Worm (Caenorhabditis elegans) whole organism, young adult: Measurements from ENCODE around the gene flp-17.

ENCODE experiments used
- B0019.2 ChIP-seq: fragments of 200-800 bp; sonication (Bioruptor generic); conservative IDR thresholded peaks from 2 replicates; pipeline ENCODE4 v1.3.6; 2022; ENCODE audit warnings: missing genetic modification reagents, missing genetic modification characterization, missing compliant biosample characterization
- C06A6.2 ChIP-seq: fragments of 200-800 bp; sonication (Bioruptor generic); conservative IDR thresholded peaks from 2 replicates; pipeline ENCODE4 v1.3.6; 2022; ENCODE audit warnings: missing genetic modification characterization, missing compliant biosample characterization
- C17E4.6 ChIP-seq: fragments of 200-800 bp; sonication (Bioruptor generic); IDR thresholded peaks from 2 replicates; pipeline ENCODE4 v1.3.6; 2022; ENCODE audit warnings: missing genetic modification reagents, missing genetic modification characterization, missing compliant biosample characterization
- D2030.7 ChIP-seq: fragments of 200-800 bp; sonication (Bioruptor generic); IDR thresholded peaks from 2 replicates; pipeline ENCODE4 v1.3.6; 2022; ENCODE audit warnings: missing genetic modification reagents, missing genetic modification characterization, missing compliant biosample characterization
- F22D6.2 ChIP-seq: sonication (generic microtip); optimal IDR thresholded peaks from 2 replicates; lab custom pipeline; 2016; ENCODE audit warnings: mild to moderate bottlenecking, missing genetic modification characterization, missing compliant biosample characterization
- F55B11.4 ChIP-seq: sonication (generic microtip); optimal IDR thresholded peaks from 2 replicates; lab custom pipeline; 2016; ENCODE audit warnings: missing compliant biosample characterization, missing genetic modification characterization, borderline replicate concordance; ENCODE audit not compliant: insufficient read depth
- K11D2.4 ChIP-seq: fragments of 200-800 bp; sonication (Bioruptor generic); IDR thresholded peaks from 2 replicates; pipeline ENCODE4 v1.3.6; 2022; ENCODE audit warnings: missing genetic modification reagents, missing genetic modification characterization, missing compliant biosample characterization
- T07F8.4 ChIP-seq: sonication (generic microtip); optimal IDR thresholded peaks from 2 replicates; lab custom pipeline; 2016; ENCODE audit warnings: mild to moderate bottlenecking, missing genetic modification characterization, moderate library complexity, missing compliant biosample characterization
- Y56A3A.18 ChIP-seq: fragments of 200-800 bp; sonication (Bioruptor generic); IDR thresholded peaks from 2 replicates; pipeline ENCODE4 v1.3.6; 2022; ENCODE audit warnings: missing genetic modification reagents, missing genetic modification characterization, missing compliant biosample characterization
- Y67H2A.10 ChIP-seq: fragments of 200-800 bp; sonication (Bioruptor generic); conservative IDR thresholded peaks from 2 replicates; pipeline ENCODE4 v1.3.6; 2022; ENCODE audit warnings: missing genetic modification reagents, missing genetic modification characterization, missing compliant biosample characterization
- Y79H2A.3 ChIP-seq: fragments of 200-800 bp; sonication (Bioruptor generic); conservative IDR thresholded peaks from 2 replicates; pipeline ENCODE4 v1.3.6; 2022; ENCODE audit warnings: missing genetic modification reagents, missing genetic modification characterization, missing compliant biosample characterization
- ama-1 ChIP-seq, 3 experiments: fragments of 150-350 bp in 1 of 3; sonication (generic microtip) in 2 of 3; optimal IDR thresholded peaks; 2 replicates each; lab custom pipeline; 2014 to 2018; ENCODE audit warnings: missing biosample characterization in 2 of 3, missing genetic modification characterization in 2 of 3, missing genetic modification reagents in 2 of 3
- bed-1 ChIP-seq: fragments of 200-800 bp; sonication (Bioruptor generic); IDR thresholded peaks from 2 replicates; pipeline ENCODE4 v1.3.6; 2022; ENCODE audit warnings: missing genetic modification reagents, missing genetic modification characterization, missing compliant biosample characterization
- bed-2 ChIP-seq: fragments of 200-800 bp; sonication (Bioruptor generic); IDR thresholded peaks from 2 replicates; pipeline ENCODE4 v1.3.6; 2022; ENCODE audit warnings: missing genetic modification reagents, missing genetic modification characterization, missing compliant biosample characterization
- ceh-79 ChIP-seq: sonication (generic microtip); optimal IDR thresholded peaks from 2 replicates; lab custom pipeline; 2017; ENCODE audit warnings: mild to moderate bottlenecking, missing genetic modification characterization, missing compliant biosample characterization
- dox-1 ChIP-seq: fragments of 200-800 bp; sonication (Bioruptor generic); IDR thresholded peaks from 2 replicates; pipeline ENCODE4 v1.3.6; 2022; ENCODE audit warnings: missing genetic modification reagents, missing genetic modification characterization, missing compliant biosample characterization
- dpff-1 ChIP-seq: sonication (generic microtip); optimal IDR thresholded peaks from 2 replicates; lab custom pipeline; 2017; ENCODE audit warnings: mild to moderate bottlenecking, missing genetic modification characterization, missing compliant biosample characterization
- efl-1 ChIP-seq: fragments of 150-350 bp; optimal IDR thresholded peaks from 2 replicates; lab custom pipeline; 2014; ENCODE audit warnings: missing biosample characterization, missing genetic modification reagents, missing genetic modification characterization
- egl-44 ChIP-seq: fragments of 200-800 bp; sonication (Bioruptor generic); IDR thresholded peaks from 2 replicates; pipeline ENCODE4 v1.3.6; 2022; ENCODE audit warnings: missing genetic modification reagents, missing genetic modification characterization, missing compliant biosample characterization
- hmg-1.2 ChIP-seq: fragments of 200-800 bp; sonication (Bioruptor generic); IDR thresholded peaks from 2 replicates; pipeline ENCODE4 v1.3.6; 2022; ENCODE audit warnings: missing genetic modification reagents, missing genetic modification characterization, missing compliant biosample characterization
- lag-1 ChIP-seq: fragments of 200-800 bp; sonication (Bioruptor generic); IDR thresholded peaks from 2 replicates; pipeline ENCODE4 v1.3.6; 2022; ENCODE audit warnings: missing genetic modification reagents, missing genetic modification characterization, missing compliant biosample characterization
- let-607 ChIP-seq, 2 experiments: fragments of 200-800 bp in 1 of 2; sonication (Bioruptor generic) in 1 of 2; sonication (generic microtip) in 1 of 2; optimal IDR thresholded peaks; 2 replicates each; lab custom pipeline; 2016 to 2018; ENCODE audit warnings: mild to moderate bottlenecking in 2 of 2, missing compliant biosample characterization in 2 of 2, missing genetic modification characterization in 2 of 2, moderate library complexity in 2 of 2, missing genotype in 1 of 2
- lin-26 ChIP-seq: fragments of 200-800 bp; sonication (Bioruptor generic); IDR thresholded peaks from 2 replicates; pipeline ENCODE4 v1.3.6; 2022; ENCODE audit warnings: missing genetic modification reagents, missing genetic modification characterization, missing compliant biosample characterization
- lin-54 ChIP-seq: fragments of 200-800 bp; sonication (Bioruptor generic); optimal IDR thresholded peaks from 2 replicates; lab custom pipeline; 2018; ENCODE audit warnings: mild to moderate bottlenecking, missing genetic modification characterization, missing compliant biosample characterization
- madf-8 ChIP-seq: fragments of 200-800 bp; sonication (Bioruptor generic); conservative IDR thresholded peaks from 2 replicates; pipeline ENCODE4 v1.3.6; 2022; ENCODE audit warnings: missing genetic modification reagents, missing genetic modification characterization, missing compliant biosample characterization
- mel-28 ChIP-seq: sonication (generic microtip); optimal IDR thresholded peaks from 2 replicates; lab custom pipeline; 2016; ENCODE audit warnings: borderline replicate concordance, mild to moderate bottlenecking, missing genetic modification characterization, missing compliant biosample characterization
- nfya-1 ChIP-seq: sonication (generic microtip); optimal IDR thresholded peaks from 2 replicates; lab custom pipeline; 2017; ENCODE audit warnings: antibody characterized with exemption, missing compliant biosample characterization, missing genetic modification characterization, borderline replicate concordance; ENCODE audit not compliant: insufficient read depth
- nhr-80 ChIP-seq: sonication (generic microtip); optimal IDR thresholded peaks from 2 replicates; lab custom pipeline; 2016; ENCODE audit warnings: missing genetic modification characterization, missing compliant biosample characterization
- rec-8 ChIP-seq, 2 experiments: sonication (generic microtip); optimal IDR thresholded peaks; 2 replicates each; lab custom pipeline; 2016; ENCODE audit warnings: mild to moderate bottlenecking in 2 of 2, missing genetic modification characterization in 2 of 2, missing genetic modification reagents in 2 of 2, missing genotype in 2 of 2, missing biosample characterization in 1 of 2, missing compliant biosample characterization in 1 of 2, moderate library complexity in 1 of 2
- sdz-38 ChIP-seq: sonication (generic microtip); optimal IDR thresholded peaks from 2 replicates; lab custom pipeline; 2016; ENCODE audit warnings: missing genotype, missing genetic modification characterization, missing compliant biosample characterization
- sea-2 ChIP-seq: fragments of 200-800 bp; sonication (Bioruptor generic); IDR thresholded peaks from 2 replicates; pipeline ENCODE4 v1.3.6; 2022; ENCODE audit warnings: missing genetic modification characterization, missing compliant biosample characterization
- tlf-1 ChIP-seq: fragments of 200-800 bp; sonication (Bioruptor generic); optimal IDR thresholded peaks from 2 replicates; lab custom pipeline; 2018; ENCODE audit warnings: mild to moderate bottlenecking, missing genetic modification characterization, missing compliant biosample characterization
- ztf-22 ChIP-seq: fragments of 200-800 bp; sonication (Bioruptor generic); optimal IDR thresholded peaks from 2 replicates; lab custom pipeline; 2018; ENCODE audit warnings: mild to moderate bottlenecking, missing genetic modification characterization, moderate library complexity, missing compliant biosample characterization
- ztf-28 ChIP-seq: fragments of 200-800 bp; sonication (Bioruptor generic); IDR thresholded peaks from 2 replicates; pipeline ENCODE4 v1.3.6; 2022; ENCODE audit warnings: missing genetic modification reagents, missing genetic modification characterization, missing compliant biosample characterization

flp-17 gene

DNA sequence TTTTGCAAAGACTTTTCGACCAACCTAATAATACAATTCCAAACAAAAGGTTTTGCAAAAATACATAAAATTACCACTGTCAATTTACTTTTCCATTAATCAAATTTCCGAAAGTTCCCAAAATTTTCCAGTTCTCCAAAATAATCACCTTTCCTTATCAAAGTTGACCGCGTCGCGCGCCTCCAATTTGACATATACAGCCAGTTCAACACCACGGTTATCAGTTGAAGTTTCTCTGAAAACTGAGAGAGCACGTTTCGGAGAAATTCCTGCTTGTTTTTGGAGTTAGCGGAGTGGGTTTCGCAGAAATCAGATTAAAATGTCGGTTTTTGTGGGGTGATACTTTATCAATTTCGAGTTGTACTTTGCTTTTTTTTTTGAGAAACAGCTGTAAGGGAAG lies 12.6 kb downstream of the flp-17 start:
- TF ChIP-seq dox-1 (GFP tag; lab: Robert Waterston, UW) (peak; percentile 32; the same call in 1 of the 2 replicates), C17E4.6 (GFP tag; lab: Robert Waterston, UW) (no peak), K11D2.4 (no peak), F22D6.2 (tag; lab: Kevin White, UChicago) (no peak), rec-8 (tag; optimal IDR thresholded peaks at IDR 0.05; lab: Kevin White, UChicago) (no peak), T07F8.4 (tag; lab: Kevin White, UChicago) (no peak), tlf-1 (GFP tag; lab: Kevin White, UChicago) (no peak), nfya-1 (no peak), sea-2 (no peak), nhr-80 (tag; lab: Kevin White, UChicago) (peak; percentile 55), Y79H2A.3 (GFP tag; lab: Robert Waterston, UW) (no peak), Y56A3A.18 (GFP tag; lab: Robert Waterston, UW) (no peak), C06A6.2 (no peak)

DNA sequence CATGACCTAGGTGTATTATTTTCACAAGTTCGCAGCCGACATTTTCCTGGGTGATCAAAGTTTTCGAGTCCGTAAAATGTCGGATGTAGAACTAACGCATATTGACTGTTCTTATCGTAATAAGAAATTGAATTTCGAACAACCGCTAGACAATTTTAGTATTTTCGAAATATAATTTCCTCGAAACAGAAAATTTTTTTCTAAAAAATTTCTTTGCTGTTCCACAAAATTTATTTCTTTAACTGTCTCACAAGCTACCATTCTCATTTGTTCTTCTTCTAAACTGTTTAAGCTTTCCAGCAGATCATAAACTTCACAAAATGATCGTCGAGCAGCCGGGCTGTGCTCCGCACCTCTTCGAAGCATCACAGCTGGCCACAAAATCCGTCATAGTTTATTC lies 15.5 kb downstream of the flp-17 start, which contains the start of gene C52D10.3:
TSS of gene C52D10.3 (plus strand) at position 301 of the 400 bp plus-strand sequence.
- no peak for TF ChIP-seq D2030.7 (GFP tag; lab: Robert Waterston, UW)
- TF ChIP-seq sdz-38 (tag; lab: Kevin White, UChicago), result no peak
- TF ChIP-seq let-607 (tag; optimal IDR thresholded peaks at IDR 0.05; lab: Kevin White, UChicago), result no peak
- TF ChIP-seq bed-1 (GFP tag; lab: Robert Waterston, UW), result no peak
- no peak for TF ChIP-seq hmg-1.2 (GFP tag; lab: Robert Waterston, UW)
- TF ChIP-seq efl-1 (GFP tag; lab: Kevin White, UChicago), result no peak
- no peak for TF ChIP-seq F55B11.4 (tag; lab: Kevin White, UChicago)
- TF ChIP-seq lag-1 (GFP tag; lab: Robert Waterston, UW), result no peak
- TF ChIP-seq lin-54 (GFP tag; lab: Kevin White, UChicago), result no peak
- TF ChIP-seq Y67H2A.10 (GFP tag; lab: Robert Waterston, UW), result no peak
- TF ChIP-seq ztf-22 (GFP tag; lab: Kevin White, UChicago), result no peak
- no peak for TF ChIP-seq dpff-1 (tag; lab: Kevin White, UChicago)
- no peak for TF ChIP-seq bed-2 (GFP tag; lab: Robert Waterston, UW)
- no peak for TF ChIP-seq ztf-28 (GFP tag; lab: Robert Waterston, UW)
- no peak for TF ChIP-seq ceh-79 (tag; lab: Kevin White, UChicago)
- no peak for TF ChIP-seq ama-1 (optimal IDR thresholded peaks at IDR 0.05; lab: Kevin White, UChicago)
- TF ChIP-seq ama-1 (GFP tag; optimal IDR thresholded peaks at IDR 0.05; lab: Kevin White, UChicago), result no peak

DNA sequence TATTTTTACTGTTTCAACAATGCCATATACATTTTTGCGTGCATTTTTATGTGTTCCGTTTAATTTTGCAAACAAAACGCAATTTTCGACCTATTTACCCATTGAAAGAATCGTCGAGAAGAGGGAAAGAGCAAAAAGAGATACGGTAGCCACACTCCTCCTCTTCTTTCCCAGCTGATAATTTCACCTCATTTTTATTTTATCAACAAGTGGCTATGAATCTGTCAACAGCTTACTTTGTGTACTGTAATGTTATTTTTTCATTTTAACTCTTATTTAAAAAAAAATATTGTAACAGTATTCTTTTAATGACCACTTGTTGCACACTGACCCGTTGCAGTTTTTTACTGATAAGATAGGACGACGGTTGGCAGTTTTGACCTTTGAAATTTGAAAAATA lies 16.7 kb downstream of the flp-17 start:
- TF ChIP-seq mel-28 (tag; lab: Kevin White, UChicago) (no peak), C17E4.6 (GFP tag; lab: Robert Waterston, UW) (no peak), lin-26 (GFP tag; lab: Robert Waterston, UW) (no peak), efl-1 (GFP tag; lab: Kevin White, UChicago) (no peak), bed-1 (GFP tag; lab: Robert Waterston, UW) (no peak), madf-8 (GFP tag; lab: Robert Waterston, UW) (no peak), egl-44 (GFP tag; lab: Robert Waterston, UW) (no peak)

DNA sequence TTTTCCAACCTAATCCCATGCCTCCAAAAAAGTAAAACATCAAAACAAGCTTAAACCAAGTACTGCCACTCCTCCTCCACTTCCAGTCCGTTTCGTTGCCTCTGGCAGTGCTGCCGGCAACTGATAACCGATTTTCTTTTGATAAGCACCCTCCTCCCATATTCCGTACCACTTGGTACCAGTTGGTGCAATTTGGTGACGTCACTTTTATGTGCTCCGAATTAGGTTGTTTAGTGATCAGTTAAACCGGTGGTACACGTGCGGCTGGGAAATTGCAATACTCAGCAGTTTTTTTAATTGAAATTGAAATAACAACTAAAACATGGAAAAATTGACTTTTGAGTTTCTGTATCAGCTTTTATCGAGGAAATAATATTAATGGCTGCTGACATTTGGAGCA lies 17.6 kb downstream of the flp-17 start:
- TF ChIP-seq nhr-80 (tag; lab: Kevin White, UChicago) (peak; percentile 45), B0019.2 (GFP tag; lab: Robert Waterston, UW) (no peak)
